Worm (Caenorhabditis elegans) whole organism, L2 larva: ENCODE measurements around the gene nhr-234.

Experiments
- C34F6.9 ChIP-seq: fragments of 150-350 bp; optimal IDR thresholded peaks from 2 replicates; lab custom pipeline; 2014; ENCODE audit warnings: missing biosample characterization, missing genetic modification characterization
- F13H6.1 ChIP-seq: sonication (generic microtip); optimal IDR thresholded peaks from 2 replicates; lab custom pipeline; 2016; ENCODE audit warnings: missing genetic modification characterization, missing compliant biosample characterization
- R02D3.7 ChIP-seq: fragments of 150-350 bp; optimal IDR thresholded peaks from 2 replicates; lab custom pipeline; 2014; ENCODE audit warnings: missing biosample characterization, missing genetic modification characterization
- Y55F3AM.14 ChIP-seq: fragments of 200-800 bp; sonication (Bioruptor generic); optimal IDR thresholded peaks from 2 replicates; lab custom pipeline; 2018; ENCODE audit warnings: mild to moderate bottlenecking, missing genetic modification characterization, missing compliant biosample characterization
- ZK546.5 ChIP-seq: sonication (generic microtip); optimal IDR thresholded peaks from 2 replicates; lab custom pipeline; 2017; ENCODE audit warnings: missing biosample characterization, missing genetic modification characterization
- alr-1 ChIP-seq: fragments of 150-350 bp; optimal IDR thresholded peaks from 2 replicates; lab custom pipeline; 2014; ENCODE audit warnings: missing biosample characterization, missing genetic modification characterization
- aly-2 ChIP-seq: fragments of 150-350 bp; optimal IDR thresholded peaks from 2 replicates; lab custom pipeline; 2014; ENCODE audit warnings: missing biosample characterization, missing genetic modification characterization
- ama-1 ChIP-seq: fragments of 150-350 bp; optimal IDR thresholded peaks from 2 replicates; lab custom pipeline; 2018; ENCODE audit warnings: inconsistent platforms
- blmp-1 ChIP-seq: sonication (generic microtip); optimal IDR thresholded peaks from 2 replicates; lab custom pipeline; 2017; ENCODE audit warnings: missing genetic modification characterization, mild to moderate bottlenecking, missing compliant biosample characterization, antibody characterized with exemption, moderate library complexity; ENCODE audit not compliant: insufficient read depth
- ceh-16 ChIP-seq: fragments of 150-350 bp; optimal IDR thresholded peaks from 2 replicates; lab custom pipeline; 2014; ENCODE audit warnings: missing biosample characterization, missing genetic modification characterization
- ceh-82 ChIP-seq: fragments of 150-350 bp; optimal IDR thresholded peaks from 2 replicates; lab custom pipeline; 2014; ENCODE audit warnings: missing biosample characterization, missing genetic modification characterization
- crh-2 ChIP-seq: sonication (generic microtip); optimal IDR thresholded peaks from 2 replicates; lab custom pipeline; 2017; ENCODE audit warnings: missing biosample characterization, missing genetic modification characterization
- dmd-4 ChIP-seq: sonication (generic microtip); optimal IDR thresholded peaks from 2 replicates; lab custom pipeline; 2017; ENCODE audit warnings: missing biosample characterization, missing genetic modification characterization
- egl-27 ChIP-seq: sonication (generic microtip); optimal IDR thresholded peaks from 3 replicates; lab custom pipeline; 2017; ENCODE audit warnings: missing biosample characterization, missing genetic modification reagents, missing genetic modification characterization
- elt-1 ChIP-seq: fragments of 150-350 bp; optimal IDR thresholded peaks from 2 replicates; lab custom pipeline; 2014; ENCODE audit warnings: missing biosample characterization, missing genetic modification characterization
- elt-3 ChIP-seq: sonication (generic microtip); optimal IDR thresholded peaks from 2 replicates; lab custom pipeline; 2017; ENCODE audit warnings: missing biosample characterization, missing genetic modification characterization
- fos-1 ChIP-seq: fragments of 150-350 bp; optimal IDR thresholded peaks from 2 replicates; lab custom pipeline; 2014; ENCODE audit warnings: missing biosample characterization, missing genetic modification characterization
- gmeb-1 ChIP-seq: fragments of 150-350 bp; optimal IDR thresholded peaks from 2 replicates; lab custom pipeline; 2014; ENCODE audit warnings: missing biosample characterization, missing genetic modification characterization
- lin-13 ChIP-seq: fragments of 150-350 bp; optimal IDR thresholded peaks from 2 replicates; lab custom pipeline; 2014; ENCODE audit warnings: missing biosample characterization, missing genetic modification reagents, missing genetic modification characterization
- lin-39 ChIP-seq: fragments of 150-350 bp; optimal IDR thresholded peaks from 2 replicates; lab custom pipeline; 2014; ENCODE audit warnings: missing biosample characterization, missing genetic modification reagents, missing genetic modification characterization
- lsy-2 ChIP-seq, 2 experiments: fragments of 150-350 bp in 1 of 2; sonication (generic microtip) in 1 of 2; optimal IDR thresholded peaks; 2 replicates each; lab custom pipeline; 2014 to 2017; ENCODE audit warnings: missing biosample characterization in 2 of 2, missing genetic modification characterization in 2 of 2
- mab-5 ChIP-seq: fragments of 150-350 bp; optimal IDR thresholded peaks from 2 replicates; lab custom pipeline; 2014; ENCODE audit warnings: missing biosample characterization, missing genetic modification characterization
- mbf-1 ChIP-seq: sonication (generic microtip); optimal IDR thresholded peaks from 2 replicates; lab custom pipeline; 2017; ENCODE audit warnings: missing biosample characterization, missing genetic modification characterization
- mdl-1 ChIP-seq, 2 experiments: fragments of 150-350 bp in 1 of 2; sonication (generic microtip) in 1 of 2; optimal IDR thresholded peaks; 2 replicates each; lab custom pipeline; 2017; ENCODE audit warnings: missing biosample characterization in 2 of 2, missing genetic modification characterization in 2 of 2
- nhr-10 ChIP-seq: sonication (generic microtip); optimal IDR thresholded peaks from 2 replicates; lab custom pipeline; 2017; ENCODE audit warnings: missing biosample characterization, missing genetic modification characterization
- nhr-11 ChIP-seq: fragments of 150-350 bp; optimal IDR thresholded peaks from 2 replicates; lab custom pipeline; 2014; ENCODE audit warnings: missing biosample characterization, missing genetic modification characterization
- nhr-12 ChIP-seq: fragments of 150-350 bp; optimal IDR thresholded peaks from 2 replicates; lab custom pipeline; 2014; ENCODE audit warnings: missing biosample characterization, missing genetic modification characterization
- nhr-129 ChIP-seq: fragments of 150-350 bp; optimal IDR thresholded peaks from 2 replicates; lab custom pipeline; 2014; ENCODE audit warnings: missing biosample characterization, missing genetic modification characterization
- nhr-21 ChIP-seq: fragments of 150-350 bp; optimal IDR thresholded peaks from 2 replicates; lab custom pipeline; 2014; ENCODE audit warnings: missing biosample characterization, missing genetic modification characterization
- nhr-23 ChIP-seq: fragments of 150-350 bp; optimal IDR thresholded peaks from 2 replicates; lab custom pipeline; 2014; ENCODE audit warnings: missing biosample characterization, missing genetic modification reagents, missing genetic modification characterization
- nhr-237 ChIP-seq: fragments of 150-350 bp; optimal IDR thresholded peaks from 2 replicates; lab custom pipeline; 2014; ENCODE audit warnings: missing biosample characterization, missing genetic modification characterization
- nhr-25 ChIP-seq: fragments of 150-350 bp; sonication (generic microtip); optimal IDR thresholded peaks from 3 replicates; lab custom pipeline; 2014; ENCODE audit warnings: missing biosample characterization, missing genetic modification characterization
- nhr-77 ChIP-seq: fragments of 150-350 bp; optimal IDR thresholded peaks from 2 replicates; lab custom pipeline; 2014; ENCODE audit warnings: missing biosample characterization, missing genetic modification characterization
- peb-1 ChIP-seq: fragments of 150-350 bp; optimal IDR thresholded peaks from 2 replicates; lab custom pipeline; 2014; ENCODE audit warnings: missing biosample characterization, missing genetic modification characterization
- sem-4 ChIP-seq: fragments of 150-350 bp; optimal IDR thresholded peaks from 2 replicates; lab custom pipeline; 2014; ENCODE audit warnings: missing biosample characterization, missing genetic modification reagents, missing genetic modification characterization
- skn-1 ChIP-seq: sonication (generic microtip); optimal IDR thresholded peaks from 2 replicates; lab custom pipeline; 2017; ENCODE audit warnings: missing biosample characterization, missing genetic modification characterization
- sma-3 ChIP-seq: sonication (generic microtip); optimal IDR thresholded peaks from 2 replicates; lab custom pipeline; 2016; ENCODE audit warnings: missing genetic modification reagents, missing genetic modification characterization, missing compliant biosample characterization
- sma-9 ChIP-seq, 2 experiments: fragments of 150-350 bp in 1 of 2; sonication (generic microtip) in 1 of 2; optimal IDR thresholded peaks; 2 replicates each; lab custom pipeline; 2014 to 2016; ENCODE audit warnings: missing genetic modification characterization in 2 of 2, mild to moderate bottlenecking in 1 of 2, missing biosample characterization in 1 of 2, missing compliant biosample characterization in 1 of 2, missing genetic modification reagents in 1 of 2, moderate library complexity in 1 of 2
- snpc-4 ChIP-seq: fragments of 150-350 bp; optimal IDR thresholded peaks from 2 replicates; lab custom pipeline; 2014; ENCODE audit warnings: missing biosample characterization, missing genetic modification characterization
- unc-39 ChIP-seq: fragments of 150-350 bp; optimal IDR thresholded peaks from 2 replicates; lab custom pipeline; 2014; ENCODE audit warnings: missing biosample characterization, missing genetic modification characterization
- unc-55 ChIP-seq: fragments of 150-350 bp; sonication (generic microtip); optimal IDR thresholded peaks from 3 replicates; lab custom pipeline; 2014; ENCODE audit warnings: missing biosample characterization, missing genetic modification reagents, missing genetic modification characterization
- unc-62 ChIP-seq: fragments of 150-350 bp; optimal IDR thresholded peaks from 2 replicates; lab custom pipeline; 2014; ENCODE audit warnings: missing biosample characterization, missing genetic modification reagents, missing genetic modification characterization
- zag-1 ChIP-seq: fragments of 150-350 bp; optimal IDR thresholded peaks from 2 replicates; lab custom pipeline; 2014; ENCODE audit warnings: missing biosample characterization, missing genetic modification characterization
- ztf-1 ChIP-seq: fragments of 200-800 bp; sonication (Bioruptor generic); conservative IDR thresholded peaks from 2 replicates; pipeline ENCODE4 v1.3.6; 2022; ENCODE audit warnings: missing genetic modification characterization, missing compliant biosample characterization
- ztf-11 ChIP-seq: sonication (generic microtip); optimal IDR thresholded peaks from 2 replicates; lab custom pipeline; 2017; ENCODE audit warnings: missing biosample characterization, missing genetic modification characterization

nhr-234 gene

ce11 chrII:12677975-12678866 is 41.7 kb downstream of the nhr-234 start (continued):
- TF ChIP-seq aly-2 (tag; lab: Kevin White, UChicago), result no peak
- no peak for TF ChIP-seq ama-1 (lab: Kevin White, UChicago)
- TF ChIP-seq unc-62 (GFP tag; lab: Kevin White, UChicago), result no peak
- TF ChIP-seq crh-2 (tag; lab: Kevin White, UChicago), result peak; percentile 83
- TF ChIP-seq mab-5, result peak; percentile 57
- no peak for TF ChIP-seq ztf-11 (tag; lab: Kevin White, UChicago)
- peak; percentile 96 for TF ChIP-seq C34F6.9 (tag; lab: Kevin White, UChicago)
- TF ChIP-seq sma-9 (GFP tag; optimal IDR thresholded peaks at IDR 0.05; lab: Kevin White, UChicago), result peak; percentile 83
- TF ChIP-seq sma-9 (tag; optimal IDR thresholded peaks at IDR 0.05; lab: Kevin White, UChicago), result no peak

- TF ChIP-seq ceh-82 (tag; lab: Kevin White, UChicago), result no peak
- no peak for TF ChIP-seq nhr-12 (tag; lab: Kevin White, UChicago)
- no peak for TF ChIP-seq C34F6.9 (tag; lab: Kevin White, UChicago)
- TF ChIP-seq alr-1 (tag; lab: Kevin White, UChicago), result no peak
- TF ChIP-seq zag-1 (tag; lab: Kevin White, UChicago), result no peak
- no peak for TF ChIP-seq lin-13 (GFP tag; lab: Kevin White, UChicago)
- TF ChIP-seq nhr-11 (tag; lab: Kevin White, UChicago), result no peak
- TF ChIP-seq mdl-1 (tag; optimal IDR thresholded peaks at IDR 0.05; lab: Kevin White, UChicago), result no peak
- no peak for TF ChIP-seq nhr-129 (tag; lab: Kevin White, UChicago)
- TF ChIP-seq F13H6.1 (tag; lab: Kevin White, UChicago), result no peak
- TF ChIP-seq ztf-1 (GFP tag; lab: Robert Waterston, UW), result no peak
These were observed 42.3 kb downstream of the nhr-234 start, which contains the start of gene Y38E10A.24 for ce11 chrII:12678867-12679134. Gene Y38E10A.24 (plus strand): TSS chrII:12679035.

DNA sequence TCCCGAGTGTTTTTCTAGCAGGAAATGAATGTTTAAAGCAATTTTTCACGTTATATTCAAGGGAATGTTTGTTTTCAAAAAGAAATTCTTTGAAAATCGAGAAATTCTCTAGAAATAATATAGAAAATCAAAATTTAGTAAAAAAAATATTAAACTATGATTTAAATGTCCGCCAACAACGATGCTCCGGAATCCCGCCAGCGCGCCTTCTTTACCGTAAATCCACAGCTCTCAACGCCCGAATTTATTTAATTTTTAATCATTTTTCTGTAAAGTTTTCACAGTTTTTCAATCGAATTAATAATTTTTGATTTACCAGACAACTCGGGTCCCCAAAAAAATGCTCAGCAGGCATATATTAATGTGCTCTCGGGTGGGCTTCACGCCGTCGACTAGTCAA is 43.2 kb downstream of the nhr-234 start, which contains the start of the genes Y38E10A.33 and cox-10:
TSS of gene Y38E10A.33 (minus strand) at position 12 of the 400 bp plus-strand sequence.
TSS of gene cox-10 (plus strand) at position 320 of the 400 bp plus-strand sequence.
- TF ChIP-seq blmp-1, result no peak
- no peak for TF ChIP-seq unc-39 (tag; lab: Kevin White, UChicago)
- TF ChIP-seq nhr-21 (tag; lab: Kevin White, UChicago), result peak; percentile 38
- TF ChIP-seq gmeb-1 (tag; lab: Kevin White, UChicago), result peak; percentile 98
- TF ChIP-seq peb-1 (tag; lab: Kevin White, UChicago), result no peak
- TF ChIP-seq nhr-237 (tag; lab: Kevin White, UChicago), result peak; percentile 36
- TF ChIP-seq ama-1 (lab: Kevin White, UChicago), result no peak
- no peak for TF ChIP-seq fos-1 (tag; lab: Kevin White, UChicago)
- no peak for TF ChIP-seq ceh-82 (tag; lab: Kevin White, UChicago)
- no peak for TF ChIP-seq ceh-16
- peak; percentile 30 for TF ChIP-seq sem-4 (tag; lab: Kevin White, UChicago)
- TF ChIP-seq ZK546.5 (tag; lab: Kevin White, UChicago), result no peak
- TF ChIP-seq nhr-11 (tag; lab: Kevin White, UChicago), result no peak
- peak; percentile 69 for TF ChIP-seq snpc-4
- TF ChIP-seq lin-39 (tag; lab: Kevin White, UChicago), result no peak
- TF ChIP-seq zag-1 (tag; lab: Kevin White, UChicago), result no peak
- no peak for TF ChIP-seq alr-1 (tag; lab: Kevin White, UChicago)
- TF ChIP-seq Y55F3AM.14 (GFP tag; lab: Kevin White, UChicago), result no peak
- TF ChIP-seq unc-62 (GFP tag; lab: Kevin White, UChicago), result no peak
- TF ChIP-seq lsy-2 (tag; optimal IDR thresholded peaks at IDR 0.05; lab: Kevin White, UChicago), result peak; percentile 33 to 68
- TF ChIP-seq mbf-1, result no peak
- TF ChIP-seq C34F6.9 (tag; lab: Kevin White, UChicago), result peak; percentile 61
- TF ChIP-seq egl-27, result no peak
- no peak for TF ChIP-seq nhr-12 (tag; lab: Kevin White, UChicago)
- TF ChIP-seq unc-55 (GFP tag; lab: Kevin White, UChicago), result peak; percentile 78
- TF ChIP-seq F13H6.1 (tag; lab: Kevin White, UChicago), result peak; percentile 57
- TF ChIP-seq R02D3.7, result peak; percentile 97
- no peak for TF ChIP-seq nhr-10 (tag; lab: Kevin White, UChicago)
- no peak for TF ChIP-seq aly-2 (tag; lab: Kevin White, UChicago)
- TF ChIP-seq sma-9 (GFP tag; optimal IDR thresholded peaks at IDR 0.05; lab: Kevin White, UChicago), result no peak
- no peak for TF ChIP-seq sma-9 (tag; optimal IDR thresholded peaks at IDR 0.05; lab: Kevin White, UChicago)
- TF ChIP-seq elt-1 (tag; lab: Kevin White, UChicago), result no peak
- TF ChIP-seq crh-2 (tag; lab: Kevin White, UChicago), result peak; percentile 45
- no peak for TF ChIP-seq nhr-23 (tag; lab: Kevin White, UChicago)
- TF ChIP-seq skn-1 (tag; lab: Kevin White, UChicago), result no peak
- peak; percentile 54 for TF ChIP-seq mab-5
- TF ChIP-seq ztf-1 (GFP tag; lab: Robert Waterston, UW), result no peak
- TF ChIP-seq lin-13 (GFP tag; lab: Kevin White, UChicago), result peak; percentile 73
- peak; percentile 56 for TF ChIP-seq sma-3
- TF ChIP-seq mdl-1 (tag; optimal IDR thresholded peaks at IDR 0.05; lab: Kevin White, UChicago), result no peak
- TF ChIP-seq nhr-77, result no peak
- no peak for TF ChIP-seq ztf-11 (tag; lab: Kevin White, UChicago)
- TF ChIP-seq nhr-129 (tag; lab: Kevin White, UChicago), result no peak
- TF ChIP-seq nhr-25 (tag; lab: Kevin White, UChicago), result peak; percentile 50
- TF ChIP-seq dmd-4 (tag; lab: Kevin White, UChicago), result no peak
- no peak for TF ChIP-seq elt-3 (tag; lab: Kevin White, UChicago)
